Worm (Caenorhabditis elegans): ENCODE data around the gene lgc-44.

DNA sequence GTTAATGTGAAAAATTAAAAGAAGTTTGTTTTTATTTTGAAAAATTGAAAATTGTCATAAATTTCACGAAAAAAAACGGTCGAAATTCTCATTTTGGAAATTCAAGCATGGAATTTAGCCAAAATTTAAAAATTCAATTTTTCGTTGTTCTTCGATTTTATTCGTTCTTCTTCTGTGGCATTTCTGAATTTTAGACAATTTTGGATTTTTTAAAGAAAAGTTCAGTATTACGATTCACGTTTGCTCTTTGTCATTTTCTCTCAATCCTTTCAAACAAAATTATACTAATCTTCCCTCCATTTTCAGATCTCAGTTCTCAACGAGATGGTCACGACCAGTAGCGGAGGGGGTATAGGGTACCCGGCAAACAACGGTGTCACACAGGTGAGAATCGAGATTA, 3.2 kb upstream of the lgc-44 start, which contains the start of gene ape-1:
- no peak for TF ChIP-seq aly-2 (tag; optimal IDR thresholded peaks at IDR 0.05)
- TF ChIP-seq C34F6.9 (tag; optimal IDR thresholded peaks at IDR 0.05): no peak
- TF ChIP-seq ZK546.5 (tag; optimal IDR thresholded peaks at IDR 0.05): no peak
- TF ChIP-seq elt-1 (tag; optimal IDR thresholded peaks at IDR 0.05): no peak
- TF ChIP-seq snpc-4 (tag; optimal IDR thresholded peaks at IDR 0.05): no peak
- no peak for TF ChIP-seq mab-5 (tag; optimal IDR thresholded peaks at IDR 0.05)
- TF ChIP-seq alr-1 (tag; optimal IDR thresholded peaks at IDR 0.05): no peak
